Worm (Caenorhabditis elegans) whole organism, early embryonic: ENCODE results near the gene rhy-1.

Experiments
- F13C5.2 ChIP-seq: sonication (generic microtip); optimal IDR thresholded peaks from 2 replicates; lab custom pipeline; 2017; ENCODE audit warnings: mild to moderate bottlenecking, missing genetic modification characterization, inconsistent platforms, missing compliant biosample characterization
- ama-1 ChIP-seq: fragments of 150-350 bp; optimal IDR thresholded peaks from 2 replicates; lab custom pipeline; 2014
- hnd-1 ChIP-seq: sonication (generic microtip); optimal IDR thresholded peaks from 2 replicates; lab custom pipeline; 2016; ENCODE audit warnings: missing genetic modification characterization, missing compliant biosample characterization
- pes-1 ChIP-seq: fragments of 200-800 bp; sonication (Bioruptor generic); IDR thresholded peaks from 2 replicates; pipeline ENCODE4 v1.3.6; 2022; ENCODE audit warnings: missing genetic modification reagents, missing genetic modification characterization, missing compliant biosample characterization
- sea-1 ChIP-seq: fragments of 200-800 bp; sonication (Bioruptor generic); conservative IDR thresholded peaks from 2 replicates; pipeline ENCODE4 v1.3.6; 2022; ENCODE audit warnings: missing genetic modification characterization, missing compliant biosample characterization

DNA sequence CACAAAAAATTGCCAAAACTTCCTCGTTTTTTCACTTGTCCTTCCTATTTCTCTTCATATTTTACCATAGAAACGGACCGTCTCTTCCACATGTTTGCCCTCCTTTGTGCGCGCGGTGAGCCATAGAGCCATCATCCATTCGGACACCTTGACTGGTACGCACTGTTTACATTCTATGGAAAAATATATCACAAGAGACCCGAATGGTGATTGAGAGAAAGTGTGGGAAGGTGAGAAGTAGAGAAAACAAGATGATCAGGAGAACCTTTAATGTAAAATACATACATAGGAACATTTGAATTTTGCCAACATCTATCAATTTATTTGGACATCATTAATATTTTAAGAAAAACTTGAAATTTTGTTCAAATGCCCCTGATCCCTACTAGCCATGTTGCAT lies 24.7 kb downstream of the rhy-1 start:
- no peak for TF ChIP-seq F13C5.2 (tag; lab: Kevin White, UChicago)
- TF ChIP-seq hnd-1 (tag; lab: Kevin White, UChicago): no peak
- TF ChIP-seq pes-1 (GFP tag; lab: Robert Waterston, UW): no peak
- TF ChIP-seq ama-1 (lab: Kevin White, UChicago): no peak
- TF ChIP-seq sea-1 (GFP tag; lab: Robert Waterston, UW): no peak
